Worm (Caenorhabditis elegans): ENCODE measurements around the gene W02G9.3.
A peak's percentile ranks its signal among the peaks of the same experiment; 100 is the strongest.

The W02G9.3 gene

DNA sequence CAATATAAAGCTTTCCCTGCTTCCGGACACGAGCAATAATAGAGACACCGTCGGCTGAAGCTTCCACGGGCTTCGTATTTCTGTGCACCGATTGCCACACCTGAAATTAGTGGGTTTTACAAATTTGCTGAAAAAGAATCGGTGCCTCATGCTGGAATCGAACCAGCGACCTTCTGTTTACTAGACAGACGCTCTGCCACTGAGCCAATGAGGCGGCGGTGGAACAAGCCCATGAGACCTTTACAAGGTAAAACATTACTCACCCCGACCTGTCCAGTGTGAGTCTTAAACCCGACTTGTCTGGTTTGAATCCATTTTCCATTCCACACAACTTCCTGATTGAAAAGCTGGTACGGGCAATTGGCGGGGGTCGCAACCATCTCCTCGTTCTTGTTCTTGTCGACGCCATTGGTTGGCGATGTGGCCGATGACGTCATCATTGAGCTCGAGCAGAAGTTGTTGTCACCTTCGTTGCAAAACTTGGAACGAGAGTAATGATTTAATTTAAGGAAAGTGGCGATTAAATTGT lies 8.2 kb upstream of the W02G9.3 start, which contains the start of gene ndx-2 (continued):
- TF ChIP-seq sdz-38 (tag; optimal IDR thresholded peaks at IDR 0.05) (no peak), madf-3 (GFP tag; IDR thresholded peaks at IDR 0.05) (peak; percentile 33; the same call in 1 of the 2 replicates), snpc-4 (GFP tag; optimal IDR thresholded peaks at IDR 0.05) (peak; percentile 28), snpc-4 (tag; optimal IDR thresholded peaks at IDR 0.05) (peak in 3 of 4 experiments; percentile 12 to 55 (median 23)), B0336.3 (GFP tag; IDR thresholded peaks at IDR 0.05) (peak; percentile 55; the same call in 1 of the 2 replicates), mes-4 (tag; optimal IDR thresholded peaks at IDR 0.05) (no peak), cebp-1 (GFP tag; IDR thresholded peaks at IDR 0.05) (no peak), cebp-1 (tag; optimal IDR thresholded peaks at IDR 0.05) (peak; percentile 42), lin-26 (GFP tag; IDR thresholded peaks at IDR 0.05) (peak; percentile 98), let-526 (GFP tag; IDR thresholded peaks at IDR 0.05) (no peak), F57C9.4 (tag; optimal IDR thresholded peaks at IDR 0.05) (no peak), F23B12.7 (tag; optimal IDR thresholded peaks at IDR 0.05; ENCODE audit: insufficient read depth) (peak; percentile 73), egrh-3 (GFP tag; IDR thresholded peaks at IDR 0.05) (peak; percentile 24; the same call in 1 of the 2 replicates), T26A5.8 (tag; optimal IDR thresholded peaks at IDR 0.05) (peak; percentile 3), hlh-12 (tag; optimal IDR thresholded peaks at IDR 0.05) (no peak), lsl-1 (GFP tag; optimal IDR thresholded peaks at IDR 0.05) (peak; percentile 59), ztf-18 (tag; optimal IDR thresholded peaks at IDR 0.05) (peak; percentile 73), egl-18 (GFP tag; IDR thresholded peaks at IDR 0.05) (no peak), aptf-3 (GFP tag; IDR thresholded peaks at IDR 0.05) (peak; percentile 67; the same call in 1 of the 2 replicates), ZK185.1 (tag; optimal IDR thresholded peaks at IDR 0.05; ENCODE audit: poor library complexity, severe bottlenecking) (no peak), ceh-27 (GFP tag; optimal IDR thresholded peaks at IDR 0.05) (peak; percentile 8), ceh-58 (GFP tag; IDR thresholded peaks at IDR 0.05) (0 out of 2 replicates have a peak, but pooled peaks have one; percentile 75), die-1 (tag; optimal IDR thresholded peaks at IDR 0.05) (peak; percentile 79), B0035.1 (tag; optimal IDR thresholded peaks at IDR 0.05) (no peak), hmg-20 (GFP tag; IDR thresholded peaks at IDR 0.05) (0 out of 2 replicates have a peak, but pooled peaks have one; percentile 35), lir-1 (GFP tag; conservative IDR thresholded peaks at IDR 0.05) (no peak), T07F8.4 (tag; optimal IDR thresholded peaks at IDR 0.05) (peak; percentile 45), aptf-2 (GFP tag; conservative IDR thresholded peaks at IDR 0.05) (no peak), akir-1 (GFP tag; optimal IDR thresholded peaks at IDR 0.05) (no peak), nhr-120 (GFP tag; IDR thresholded peaks at IDR 0.05) (no peak), ccch-3 (GFP tag; optimal IDR thresholded peaks at IDR 0.05) (no peak), F55B11.4 (tag; optimal IDR thresholded peaks at IDR 0.05; ENCODE audit: borderline replicate concordance, insufficient read depth) (no peak)

DNA sequence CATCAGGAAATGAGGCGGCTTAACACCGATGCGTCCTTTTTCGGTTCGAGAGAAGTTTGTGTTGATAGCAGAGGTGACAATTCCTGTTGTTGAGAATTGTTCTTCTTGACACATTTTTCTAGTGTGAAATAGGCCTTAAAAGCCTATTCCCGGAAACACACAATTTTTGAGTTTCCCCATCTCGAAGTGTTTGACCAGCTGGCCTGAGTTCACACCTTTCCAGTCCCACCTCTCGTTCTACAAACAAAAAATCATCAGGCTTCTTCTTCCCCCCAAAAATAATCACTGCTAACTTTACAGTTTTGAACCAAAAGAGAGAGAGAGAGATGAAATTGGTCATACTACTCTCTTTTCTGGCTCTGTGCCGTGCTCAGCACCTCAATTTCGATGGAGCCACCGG lies 6.2 kb upstream of the W02G9.3 start, which contains the start of gene W02G9.4:
Gene W02G9.4 (plus strand): TSS at position 301 of the 400 bp plus-strand sequence.
- TF ChIP-seq mxl-1 (tag; optimal IDR thresholded peaks at IDR 0.05) (no peak), F22D6.2 (tag; optimal IDR thresholded peaks at IDR 0.05) (no peak), lin-26 (GFP tag; IDR thresholded peaks at IDR 0.05) (no peak), lin-35 (GFP tag; optimal IDR thresholded peaks at IDR 0.05) (no peak), tlf-1 (GFP tag; optimal IDR thresholded peaks at IDR 0.05) (no peak), F57C9.4 (tag; optimal IDR thresholded peaks at IDR 0.05) (no peak), K11D2.4 (GFP tag; IDR thresholded peaks at IDR 0.05) (no peak)

DNA sequence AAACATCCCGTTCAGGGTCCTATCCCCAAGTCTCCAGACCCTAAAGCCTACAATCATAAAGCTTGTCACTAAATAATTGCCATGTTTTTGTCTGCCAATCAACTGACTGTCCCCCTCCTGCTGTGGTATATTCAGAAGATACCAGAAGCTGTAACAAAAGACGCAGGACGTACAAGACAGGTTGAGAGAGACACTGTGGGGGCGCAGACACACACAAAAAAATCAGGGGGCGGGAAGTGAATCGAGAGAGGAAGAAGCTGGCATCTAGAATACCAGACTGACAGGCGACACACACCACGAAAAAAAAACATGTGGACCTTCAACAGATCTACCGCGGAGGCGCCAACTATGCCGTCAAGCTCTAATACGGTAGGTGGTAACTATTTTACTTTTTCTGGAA lies 1.6 kb upstream of the W02G9.3 start, which contains the start of gene kel-8:
Gene kel-8 (plus strand): TSS at position 301 of the 400 bp plus-strand sequence.
- TF ChIP-seq athp-1 (tag; optimal IDR thresholded peaks at IDR 0.05): no peak
- 0 out of 2 replicates have a peak, but pooled peaks have one; percentile 39 for TF ChIP-seq madf-3 (GFP tag; IDR thresholded peaks at IDR 0.05)
